Fruit fly (Drosophila melanogaster) whole organism, prepupa: ENCODE measurements around the gene CG17666.

Source experiments
- Blimp-1 ChIP-seq: fragments of 200-800 bp; sonication (Bioruptor generic); optimal IDR thresholded peaks from 3 replicates; lab custom pipeline; 2017; ENCODE audit warnings: missing biosample characterization, missing genetic modification characterization, mild to moderate bottlenecking, moderate library complexity, missing genetic modification reagents
- CG11762 ChIP-seq: fragments of 200-800 bp; sonication (Bioruptor generic); optimal IDR thresholded peaks from 3 replicates; lab custom pipeline; 2016; ENCODE audit warnings: missing biosample characterization, missing genetic modification characterization; ENCODE audit not compliant: insufficient read depth
- CG16779 ChIP-seq: fragments of 200-800 bp; sonication (Bioruptor generic); optimal IDR thresholded peaks from 3 replicates; lab custom pipeline; 2017; ENCODE audit warnings: missing biosample characterization, mild to moderate bottlenecking, missing genetic modification characterization
- CG6163 ChIP-seq: fragments of 200-800 bp; sonication (Bioruptor generic); IDR thresholded peaks from 3 replicates; pipeline ENCODE4 v1.3.6; 2022; ENCODE audit warnings: missing biosample characterization, missing genetic modification characterization
- CG7368 ChIP-seq: fragments of 200-800 bp; sonication (Bioruptor generic); optimal IDR thresholded peaks from 3 replicates; lab custom pipeline; 2016; ENCODE audit warnings: missing biosample characterization, missing genetic modification characterization
- Eip78C ChIP-seq: fragments of 200-800 bp; sonication (Bioruptor generic); peaks from one replicate; lab custom pipeline; 2016; ENCODE audit warnings: missing biosample characterization, missing genetic modification characterization
- Met ChIP-seq: fragments of 200-800 bp; sonication (Bioruptor generic); optimal IDR thresholded peaks from 3 replicates; lab custom pipeline; 2016; ENCODE audit warnings: missing biosample characterization, missing genetic modification characterization
- Sox102F ChIP-seq: fragments of 200-800 bp; sonication (Bioruptor generic); optimal IDR thresholded peaks from 2 replicates; lab custom pipeline; 2016; ENCODE audit warnings: missing biosample characterization, mild to moderate bottlenecking, missing genetic modification characterization
- dsx ChIP-seq: fragments of 200-800 bp; optimal IDR thresholded peaks from 3 replicates; lab custom pipeline; 2019; ENCODE audit warnings: missing biosample characterization, mild to moderate bottlenecking, missing genetic modification characterization, moderate library complexity; ENCODE audit not compliant: poor library complexity, severe bottlenecking
- lz ChIP-seq: fragments of 200-800 bp; sonication (Bioruptor generic); optimal IDR thresholded peaks from 3 replicates; lab custom pipeline; 2016; ENCODE audit warnings: missing biosample characterization, missing genetic modification characterization
- salr ChIP-seq, 2 experiments: fragments of 200-800 bp; sonication (Bioruptor generic); optimal IDR thresholded peaks; 3 replicates each; lab custom pipeline; 2016 to 2018; ENCODE audit warnings: missing biosample characterization in 2 of 2, missing genetic modification characterization in 2 of 2, mild to moderate bottlenecking in 1 of 2

DNA sequence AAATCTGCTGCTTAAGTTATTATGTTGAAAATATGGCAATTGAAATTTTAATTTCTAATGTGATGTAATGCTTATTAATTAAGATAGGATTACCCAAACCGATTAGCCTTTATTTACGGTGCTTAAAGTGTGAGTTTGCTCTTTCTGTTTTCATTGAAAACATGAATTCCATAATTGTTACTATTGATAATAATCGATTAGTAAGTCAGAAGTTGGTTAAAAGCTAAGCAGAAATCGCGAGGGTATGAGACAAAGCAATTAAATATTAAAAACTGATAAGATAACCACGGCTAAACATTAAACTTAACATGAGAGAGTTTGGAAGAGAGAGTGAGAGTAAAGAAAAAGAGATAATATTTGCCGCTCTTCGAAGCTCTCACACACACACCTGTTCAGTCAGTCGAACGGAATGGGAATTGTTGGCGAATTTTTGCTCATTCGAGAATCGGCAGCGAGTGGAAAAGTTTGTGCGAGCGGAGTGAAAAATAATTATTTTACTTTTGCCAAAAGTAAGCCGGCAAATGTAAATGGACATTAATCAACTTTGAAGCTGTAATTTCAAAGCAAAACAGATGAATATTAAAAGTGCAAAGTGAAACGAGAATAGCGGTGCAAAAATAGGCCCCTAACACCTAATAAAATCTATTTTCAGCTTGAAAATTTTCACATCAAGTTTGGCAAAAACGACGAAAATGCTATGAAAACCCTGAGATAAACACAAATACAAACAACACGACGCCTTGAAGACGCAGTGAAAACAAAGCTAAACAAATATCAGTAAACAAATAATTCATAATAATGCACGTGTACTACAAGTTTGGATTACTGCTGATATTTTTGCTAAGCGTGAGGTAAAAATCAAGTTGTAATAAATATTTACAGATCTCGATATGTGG, 9.9 kb downstream of the CG17666 start:
- TF ChIP-seq lz (no peak), salr (GFP tag; optimal IDR thresholded peaks at IDR 0.05; lab: Kevin White, UChicago) (no peak), CG6163 (GFP tag; lab: Robert Waterston, UW) (no peak), Blimp-1 (GFP tag; lab: Kevin White, UChicago) (no peak), CG11762 (GFP tag; lab: Kevin White, UChicago) (no peak), CG16779 (tag; lab: Kevin White, UChicago) (no peak), dsx (GFP tag; lab: Kevin White, UChicago) (peak; percentile 34), Sox102F (GFP tag; lab: Kevin White, UChicago) (no peak), Met (no peak), CG7368 (GFP tag; lab: Kevin White, UChicago) (no peak), Eip78C (peak; percentile 77)
